Fruit fly (Drosophila melanogaster) whole organism, embryonic: ENCODE data around the gene CG15696.

Experiments used
- C15 ChIP-seq: fragments of 200-800 bp; sonication (Bioruptor generic); IDR thresholded peaks from 3 replicates; pipeline ENCODE4 v1.3.6; 2022; ENCODE audit warnings: missing biosample characterization, missing genetic modification characterization
- CG10959 ChIP-seq: fragments of 200-800 bp; sonication (Bioruptor generic); IDR thresholded peaks from 2 replicates; pipeline ENCODE4 v1.3.6; 2022; ENCODE audit warnings: missing biosample characterization, missing genetic modification characterization
- CG11723 ChIP-seq: fragments of 200-800 bp; sonication (Bioruptor generic); optimal IDR thresholded peaks from 2 replicates; lab custom pipeline; 2017; ENCODE audit warnings: missing biosample characterization, mild to moderate bottlenecking, missing genetic modification characterization
- CG12219 ChIP-seq: fragments of 200-800 bp; sonication (Bioruptor generic); optimal IDR thresholded peaks from 3 replicates; lab custom pipeline; 2018; ENCODE audit warnings: missing biosample characterization, mild to moderate bottlenecking, missing genetic modification characterization
- CG1233 ChIP-seq: fragments of 200-800 bp; sonication (Bioruptor generic); optimal IDR thresholded peaks from 4 replicates; lab custom pipeline; 2018; ENCODE audit warnings: missing biosample characterization, mild to moderate bottlenecking, missing genetic modification characterization
- CG12942 ChIP-seq: fragments of 200-800 bp; sonication (Bioruptor generic); optimal IDR thresholded peaks from 3 replicates; lab custom pipeline; 2016; ENCODE audit warnings: missing biosample characterization, missing genetic modification characterization
- CG14667 ChIP-seq: fragments of 200-800 bp; sonication (Bioruptor generic); IDR thresholded peaks from 2 replicates; pipeline ENCODE4 v1.3.6; 2022; ENCODE audit warnings: missing biosample characterization, missing genetic modification characterization
- CG14965 ChIP-seq: fragments of 200-800 bp; sonication (Bioruptor generic); optimal IDR thresholded peaks from 2 replicates; lab custom pipeline; 2016; ENCODE audit warnings: missing biosample characterization, missing genetic modification characterization, borderline replicate concordance
- CG16813 ChIP-seq: fragments of 200-800 bp; sonication (Bioruptor generic); IDR thresholded peaks from 3 replicates; pipeline ENCODE4 v1.3.6; 2022; ENCODE audit warnings: missing biosample characterization, missing genetic modification characterization; ENCODE audit not compliant: partially characterized antibody
- CG2889 ChIP-seq: fragments of 200-800 bp; sonication (Bioruptor generic); IDR thresholded peaks from 3 replicates; pipeline ENCODE4 v1.3.6; 2022; ENCODE audit warnings: missing biosample characterization, missing genetic modification characterization
- CG30020 ChIP-seq: fragments of 200-800 bp; optimal IDR thresholded peaks from 2 replicates; lab custom pipeline; 2019; ENCODE audit warnings: missing biosample characterization, mild to moderate bottlenecking, missing genetic modification characterization, moderate library complexity
- CG30431 ChIP-seq: fragments of 200-800 bp; sonication (Bioruptor generic); optimal IDR thresholded peaks from 2 replicates; lab custom pipeline; 2017; ENCODE audit warnings: missing biosample characterization, missing genetic modification characterization
- CG31224 ChIP-seq: fragments of 200-800 bp; sonication (Bioruptor generic); IDR thresholded peaks from 2 replicates; pipeline ENCODE4 v1.3.6; 2022; ENCODE audit warnings: missing biosample characterization, missing genetic modification characterization
- CG3163 ChIP-seq: fragments of 200-800 bp; sonication (Bioruptor generic); optimal IDR thresholded peaks from 3 replicates; lab custom pipeline; 2016; ENCODE audit warnings: missing biosample characterization, missing genetic modification characterization
- CG32772 ChIP-seq: fragments of 200-800 bp; sonication (Bioruptor generic); IDR thresholded peaks from 2 replicates; pipeline ENCODE4 v1.3.6; 2022; ENCODE audit warnings: missing biosample characterization, missing genetic modification characterization
- CG34376 ChIP-seq: fragments of 200-800 bp; sonication (Bioruptor generic); optimal IDR thresholded peaks from 2 replicates; lab custom pipeline; 2018; ENCODE audit warnings: missing biosample characterization, mild to moderate bottlenecking, missing genetic modification characterization
- CG3838 ChIP-seq: fragments of 200-800 bp; sonication (Bioruptor generic); optimal IDR thresholded peaks from 3 replicates; lab custom pipeline; 2016; ENCODE audit warnings: missing biosample characterization, missing genetic modification characterization
- CG4282 ChIP-seq: fragments of 200-800 bp; sonication (Bioruptor generic); optimal IDR thresholded peaks from 2 replicates; lab custom pipeline; 2016; ENCODE audit warnings: missing biosample characterization, missing genetic modification characterization
- CG43689 ChIP-seq: fragments of 200-800 bp; sonication (Bioruptor generic); IDR thresholded peaks from 2 replicates; pipeline ENCODE4 v1.3.6; 2022; ENCODE audit warnings: missing biosample characterization, missing genetic modification characterization
- CG7928 ChIP-seq: fragments of 200-800 bp; sonication (Bioruptor generic); optimal IDR thresholded peaks from 2 replicates; lab custom pipeline; 2017; ENCODE audit warnings: missing biosample characterization, mild to moderate bottlenecking, missing genetic modification characterization
- CG8478 ChIP-seq: fragments of >200 bp; optimal IDR thresholded peaks from 2 replicates; lab custom pipeline; 2018
- ERR ChIP-seq: fragments of 200-800 bp; sonication (Bioruptor generic); optimal IDR thresholded peaks from 2 replicates; lab custom pipeline; 2016; ENCODE audit warnings: missing biosample characterization, missing genetic modification characterization
- HLH3B ChIP-seq: fragments of 200-800 bp; sonication (Bioruptor generic); IDR thresholded peaks from 2 replicates; pipeline ENCODE4 v1.3.6; 2022; ENCODE audit warnings: missing biosample characterization, missing genetic modification characterization
- Hr78 ChIP-seq, 2 experiments: fragments of 200-800 bp in 1 of 2; fragments of >200 bp in 1 of 2; sonication (Bioruptor generic) in 1 of 2; optimal IDR thresholded peaks; 2 replicates each; lab custom pipeline; 2017 to 2019; ENCODE audit warnings: missing biosample characterization in 2 of 2, missing genetic modification characterization in 2 of 2, mild to moderate bottlenecking in 1 of 2, moderate library complexity in 1 of 2
- Lim3 ChIP-seq: fragments of 200-800 bp; sonication (Bioruptor generic); IDR thresholded peaks from 2 replicates; pipeline ENCODE4 v1.3.6; 2022; ENCODE audit warnings: missing biosample characterization, missing genetic modification characterization
- Med ChIP-seq: fragments of 200-800 bp; sonication (Bioruptor generic); peaks from one replicate; lab custom pipeline; 2016; ENCODE audit warnings: missing biosample characterization, missing genetic modification characterization, mild to moderate bottlenecking, inconsistent platforms, moderate library complexity
- NfI ChIP-seq: fragments of 200-800 bp; sonication (Bioruptor generic); optimal IDR thresholded peaks from 3 replicates; lab custom pipeline; 2018; ENCODE audit warnings: missing biosample characterization, mild to moderate bottlenecking, missing genetic modification characterization, moderate library complexity
- Optix ChIP-seq: fragments of 200-800 bp; sonication (Bioruptor generic); IDR thresholded peaks from 3 replicates; pipeline ENCODE4 v1.3.6; 2022; ENCODE audit warnings: missing biosample characterization, missing genetic modification characterization
- Six4 ChIP-seq: fragments of 200-800 bp; sonication (Bioruptor generic); optimal IDR thresholded peaks from 2 replicates; lab custom pipeline; 2016; ENCODE audit warnings: missing biosample characterization, missing genetic modification characterization
- ci ChIP-seq: fragments of 200-800 bp; sonication (Bioruptor generic); IDR thresholded peaks from 3 replicates; pipeline ENCODE4 v1.3.6; 2022; ENCODE audit warnings: missing biosample characterization, missing genetic modification characterization
- crp ChIP-seq, 2 experiments: fragments of 200-800 bp; sonication (Bioruptor generic); optimal IDR thresholded peaks; 2 replicates in 1 of 2; 3 replicates in 1 of 2; lab custom pipeline; 2017; ENCODE audit warnings: missing biosample characterization in 2 of 2, missing genetic modification characterization in 2 of 2, mild to moderate bottlenecking in 1 of 2, moderate library complexity in 1 of 2
- da ChIP-seq: fragments of 200-800 bp; sonication (Bioruptor generic); optimal IDR thresholded peaks from 2 replicates; lab custom pipeline; 2016; ENCODE audit warnings: missing biosample characterization, missing genetic modification characterization
- eve ChIP-seq, 2 experiments: fragments of >200 bp; optimal IDR thresholded peaks; 2 replicates each; lab custom pipeline; 2017; ENCODE audit warnings: missing biosample characterization in 2 of 2, missing genetic modification characterization in 2 of 2
- eyg ChIP-seq: fragments of 200-800 bp; sonication (Bioruptor generic); optimal IDR thresholded peaks from 3 replicates; lab custom pipeline; 2016; ENCODE audit warnings: missing biosample characterization, missing genetic modification characterization
- fd3F ChIP-seq: fragments of 200-800 bp; sonication (Bioruptor generic); optimal IDR thresholded peaks from 2 replicates; lab custom pipeline; 2018; ENCODE audit warnings: missing biosample characterization, mild to moderate bottlenecking, missing genetic modification characterization, moderate library complexity
- gcm ChIP-seq: fragments of 200-800 bp; sonication (Bioruptor generic); optimal IDR thresholded peaks from 2 replicates; lab custom pipeline; 2019; ENCODE audit warnings: missing biosample characterization, mild to moderate bottlenecking, missing genetic modification characterization, moderate library complexity
- gt ChIP-seq: fragments of 200-800 bp; sonication (Bioruptor generic); IDR thresholded peaks from 2 replicates; pipeline ENCODE4 v1.3.6; 2022; ENCODE audit warnings: missing biosample characterization, missing genetic modification characterization
- her ChIP-seq: fragments of 200-800 bp; sonication (Bioruptor generic); optimal IDR thresholded peaks from 2 replicates; lab custom pipeline; 2016; ENCODE audit warnings: missing biosample characterization, missing genetic modification characterization
- hth ChIP-seq: fragments of >200 bp; optimal IDR thresholded peaks from 2 replicates; lab custom pipeline; 2017; ENCODE audit warnings: inconsistent platforms
- lbe ChIP-seq: fragments of 200-800 bp; sonication (Bioruptor generic); optimal IDR thresholded peaks from 2 replicates; lab custom pipeline; 2016; ENCODE audit warnings: missing biosample characterization, mild to moderate bottlenecking, missing genetic modification characterization
- maf-S ChIP-seq: fragments of 200-800 bp; sonication (Bioruptor generic); optimal IDR thresholded peaks from 2 replicates; lab custom pipeline; 2016; ENCODE audit warnings: missing biosample characterization, missing genetic modification characterization
- nau ChIP-seq: fragments of 200-800 bp; sonication (Bioruptor generic); optimal IDR thresholded peaks from 3 replicates; lab custom pipeline; 2017; ENCODE audit warnings: missing biosample characterization, mild to moderate bottlenecking, missing genetic modification characterization, missing genetic modification reagents
- pan ChIP-seq, 4 experiments: fragments of >200 bp in 3 of 4; fragments of 200-800 bp in 1 of 4; sonication (Bioruptor generic) in 1 of 4; optimal IDR thresholded peaks in 3 of 4; IDR thresholded peaks in 1 of 4; 2 replicates each; pipeline versions ENCODE4 v1.3.6 to Lab custom; 2017 to 2022; ENCODE audit warnings: missing biosample characterization in 2 of 4, missing genetic modification characterization in 2 of 4, mixed read lengths in 1 of 4
- pho ChIP-seq: fragments of 200-800 bp; sonication (Bioruptor generic); optimal IDR thresholded peaks from 2 replicates; lab custom pipeline; 2016; ENCODE audit warnings: missing biosample characterization, missing genetic modification characterization
- rib ChIP-seq: fragments of 200-800 bp; sonication (Bioruptor generic); IDR thresholded peaks from 2 replicates; pipeline ENCODE4 v1.3.6; 2022; ENCODE audit warnings: missing biosample characterization, missing genetic modification characterization
- row ChIP-seq: fragments of 200-800 bp; sonication (Bioruptor generic); IDR thresholded peaks from 3 replicates; pipeline ENCODE4 v1.3.6; 2022; ENCODE audit warnings: missing biosample characterization, missing genetic modification characterization
- sc ChIP-seq, 3 experiments: fragments of >200 bp in 2 of 3; fragments of 200-800 bp in 1 of 3; sonication (Bioruptor generic) in 1 of 3; optimal IDR thresholded peaks; 2 replicates in 2 of 3; 3 replicates in 1 of 3; lab custom pipeline; 2017; ENCODE audit warnings: mild to moderate bottlenecking in 1 of 3, missing biosample characterization in 1 of 3, missing genetic modification characterization in 1 of 3, missing genetic modification reagents in 1 of 3
- sens ChIP-seq: fragments of 200-800 bp; sonication (Bioruptor generic); peaks from one replicate; lab custom pipeline; 2016; ENCODE audit warnings: missing biosample characterization, missing genetic modification characterization
- sr ChIP-seq: fragments of 200-800 bp; sonication (Bioruptor generic); IDR thresholded peaks from 3 replicates; pipeline ENCODE4 v1.3.6; 2022; ENCODE audit warnings: missing biosample characterization, missing genetic modification characterization
- vnd ChIP-seq: fragments of 200-800 bp; sonication (Bioruptor generic); IDR thresholded peaks from 3 replicates; pipeline ENCODE4 v1.3.6; 2022; ENCODE audit warnings: missing biosample characterization, missing genetic modification characterization; ENCODE audit not compliant: partially characterized antibody

CG15696 gene

DNA sequence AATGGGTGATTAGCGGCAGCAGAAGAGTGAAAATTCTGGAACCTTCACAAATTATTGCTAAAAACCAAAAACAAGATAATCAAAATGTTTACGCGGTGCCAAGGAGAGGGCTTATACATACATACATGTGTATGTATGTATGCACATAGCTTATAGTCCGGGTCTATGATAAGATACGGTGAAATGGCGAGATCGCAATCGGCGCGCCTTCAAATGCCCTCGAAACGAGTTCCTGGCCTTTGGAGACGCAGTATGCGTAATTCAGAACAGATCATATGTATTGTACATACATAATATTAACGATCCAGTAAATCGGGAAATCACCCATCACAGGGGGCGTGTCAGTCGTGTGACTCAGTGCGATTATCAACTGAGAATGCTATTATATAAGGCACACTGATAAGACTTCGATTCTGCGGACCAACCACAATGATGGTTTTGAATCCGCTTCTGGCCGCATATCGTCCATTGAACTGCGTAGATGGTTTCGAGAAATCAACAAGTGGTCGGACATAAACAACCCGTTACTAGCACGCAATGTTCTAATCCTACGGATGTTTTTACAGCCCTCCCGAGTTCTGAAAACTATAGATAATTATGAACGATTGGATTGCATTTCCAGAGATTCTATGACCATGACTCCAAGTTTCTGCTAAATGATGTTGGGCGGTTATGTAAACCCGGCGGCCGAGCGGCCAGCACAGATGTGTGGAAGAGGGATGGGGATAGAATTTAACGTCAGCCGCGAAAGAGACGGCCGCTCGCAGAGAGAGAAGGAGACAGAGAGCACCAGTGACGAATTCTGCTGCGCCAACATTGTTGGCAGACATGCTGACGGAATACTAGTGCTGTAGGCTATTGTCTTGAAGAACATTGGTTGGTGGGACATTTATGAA lies 18.1 kb upstream of the CG15696 start (continued):
- no peak for TF ChIP-seq CG30020 (tag; lab: Kevin White, UChicago)
- TF ChIP-seq CG30431 (GFP tag; lab: Kevin White, UChicago) = no peak
- TF ChIP-seq CG14965 = no peak
- no peak for TF ChIP-seq pho (GFP tag; lab: Kevin White, UChicago)
- TF ChIP-seq nau (GFP tag; lab: Kevin White, UChicago) = no peak
- TF ChIP-seq eve (GFP tag; optimal IDR thresholded peaks at IDR 0.05; lab: Kevin White, UChicago) = no peak
- no peak for TF ChIP-seq CG3838 (GFP tag; lab: Kevin White, UChicago)
- no peak for TF ChIP-seq Six4 (GFP tag; lab: Kevin White, UChicago)
- TF ChIP-seq sens (GFP tag; lab: Kevin White, UChicago) = peak; percentile 61
- no peak for TF ChIP-seq lbe (GFP tag; lab: Kevin White, UChicago)
- TF ChIP-seq Optix (GFP tag; lab: Robert Waterston, UW) = no peak
- TF ChIP-seq HLH3B (GFP tag; lab: Robert Waterston, UW) = no peak
- no peak for TF ChIP-seq CG14667
- TF ChIP-seq C15 (GFP tag; lab: Robert Waterston, UW) = no peak
- TF ChIP-seq CG2889 = no peak
- TF ChIP-seq row = peak; percentile 28
- TF ChIP-seq Med (GFP tag; lab: Kevin White, UChicago) = peak; percentile 88
- TF ChIP-seq CG8478 = no peak
- TF ChIP-seq maf-S (GFP tag; lab: Kevin White, UChicago) = no peak
- TF ChIP-seq CG11723 (GFP tag; lab: Kevin White, UChicago) = no peak
- TF ChIP-seq CG7928 (GFP tag; lab: Kevin White, UChicago) = no peak
- TF ChIP-seq CG10959 (GFP tag; lab: Robert Waterston, UW) = no peak
- TF ChIP-seq her = no peak
- TF ChIP-seq Hr78 (GFP tag; optimal IDR thresholded peaks at IDR 0.05; lab: Kevin White, UChicago) = no peak
- no peak for TF ChIP-seq CG1233 (GFP tag; lab: Kevin White, UChicago)
- no peak for TF ChIP-seq hth (lab: Kevin White, UChicago)
- no peak for TF ChIP-seq sc (optimal IDR thresholded peaks at IDR 0.05; lab: Kevin White, UChicago)
- TF ChIP-seq sc (GFP tag; optimal IDR thresholded peaks at IDR 0.05; lab: Kevin White, UChicago) = no peak
- no peak for TF ChIP-seq fd3F (GFP tag; lab: Kevin White, UChicago)
- TF ChIP-seq CG4282 (GFP tag; lab: Kevin White, UChicago) = no peak
- peak; percentile 83 for TF ChIP-seq CG34376 (GFP tag; lab: Kevin White, UChicago)
- no peak for TF ChIP-seq CG3163 (GFP tag; lab: Kevin White, UChicago)
- TF ChIP-seq vnd (GFP tag; lab: Robert Waterston, UW) = no peak
- TF ChIP-seq CG43689 (GFP tag; lab: Robert Waterston, UW) = no peak
- no peak for TF ChIP-seq CG32772 (GFP tag; lab: Robert Waterston, UW)
- no peak for TF ChIP-seq pan (optimal IDR thresholded peaks at IDR 0.05; lab: Kevin White, UChicago)
- TF ChIP-seq pan (GFP tag; optimal IDR thresholded peaks at IDR 0.05 in 1 of 2, IDR thresholded peaks at IDR 0.05 in 1 of 2) = no peak
- TF ChIP-seq CG12942 (GFP tag; lab: Kevin White, UChicago) = no peak
- no peak for TF ChIP-seq NfI (GFP tag; lab: Kevin White, UChicago)
- no peak; the same call in 2 of the 3 replicates for TF ChIP-seq ci (GFP tag; lab: Robert Waterston, UW)
- TF ChIP-seq gcm = no peak
- TF ChIP-seq da (GFP tag; lab: Kevin White, UChicago) = peak; percentile 21
- TF ChIP-seq sr (GFP tag; lab: Robert Waterston, UW) = no peak
- TF ChIP-seq Lim3 (GFP tag; lab: Robert Waterston, UW) = no peak
- no peak for TF ChIP-seq ERR (GFP tag; lab: Kevin White, UChicago)
- no peak for TF ChIP-seq CG31224 (GFP tag; lab: Robert Waterston, UW)
- TF ChIP-seq CG16813 (GFP tag; lab: Robert Waterston, UW) = no peak
- TF ChIP-seq gt (GFP tag; lab: Robert Waterston, UW) = no peak
- no peak for TF ChIP-seq eyg
- TF ChIP-seq crp (GFP tag; optimal IDR thresholded peaks at IDR 0.05; lab: Kevin White, UChicago) = peak in 1 of 2 experiments; percentile 10
- peak; percentile 64 for TF ChIP-seq rib
- TF ChIP-seq CG12219 (GFP tag; lab: Kevin White, UChicago) = no peak
